Worm (Caenorhabditis elegans) whole organism, L2 larva: Measurements from ENCODE around the gene aat-7.

Experiments used
- lin-13 ChIP-seq: fragments of 150-350 bp; optimal IDR thresholded peaks from 2 replicates; lab custom pipeline; 2014; ENCODE audit warnings: missing biosample characterization, missing genetic modification reagents, missing genetic modification characterization
- nhr-237 ChIP-seq: fragments of 150-350 bp; optimal IDR thresholded peaks from 2 replicates; lab custom pipeline; 2014; ENCODE audit warnings: missing biosample characterization, missing genetic modification characterization

DNA sequence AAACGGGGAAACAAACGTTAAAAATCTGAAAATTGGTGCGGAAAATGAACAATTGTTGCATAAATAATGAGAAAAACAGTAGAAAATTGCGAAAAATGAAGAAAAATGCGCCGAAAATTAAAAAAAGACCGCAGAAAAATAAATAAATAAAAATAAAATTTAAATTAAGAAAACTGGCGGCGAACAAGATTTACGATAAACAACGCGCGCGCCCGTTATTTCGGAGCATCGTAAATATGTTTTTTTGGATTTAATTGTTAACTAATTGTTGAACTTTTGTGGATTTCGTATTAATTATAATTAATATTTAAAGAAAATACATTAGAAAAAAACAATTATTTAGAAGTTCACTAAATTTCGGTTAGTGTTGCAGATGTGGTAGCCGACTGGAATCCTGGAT, 9.9 kb upstream of the aat-7 start:
- TF ChIP-seq lin-13 (GFP tag; lab: Kevin White, UChicago) (no peak), nhr-237 (no peak)
